Fruit fly (Drosophila melanogaster) Kc167 (cell line): Measurements from ENCODE around the gene CG15034.

Experiments
- Myc ChIP-seq: fragments of >200 bp; optimal IDR thresholded peaks from 2 replicates; lab custom pipeline; 2017; ENCODE audit warnings: missing external identifiers
- Sin3A ChIP-seq: fragments of >200 bp; optimal IDR thresholded peaks from 2 replicates; lab custom pipeline; 2018; ENCODE audit warnings: missing external identifiers
- h ChIP-seq: fragments of >200 bp; optimal IDR thresholded peaks from 3 replicates; lab custom pipeline; 2018; ENCODE audit warnings: missing external identifiers
- insv ChIP-seq: fragments of >200 bp; optimal IDR thresholded peaks from 3 replicates; lab custom pipeline; 2018; ENCODE audit warnings: missing external identifiers
- psq ChIP-seq: fragments of >200 bp; optimal IDR thresholded peaks from 2 replicates; lab custom pipeline; 2017; ENCODE audit warnings: missing external identifiers
- ttk ChIP-seq: sonication (Bioruptor generic); optimal IDR thresholded peaks from 2 replicates; lab custom pipeline; 2017; ENCODE audit warnings: missing external identifiers

Gene CG15034

dm6 chrX:7323649-7324511 is 23.4 kb downstream of the CG15034 start, which contains the start of the genes Atg5 and Dok:
TSS of gene Atg5 (minus strand) at chrX:7323770.
TSS of gene Dok (plus strand) at chrX:7324214.
- no peak for TF ChIP-seq Sin3A
- TF ChIP-seq h (lab: Kevin White, UChicago) = no peak
- TF ChIP-seq insv (lab: Kevin White, UChicago) = no peak
- no peak for TF ChIP-seq Myc (lab: Kevin White, UChicago)
- TF ChIP-seq ttk (lab: Kevin White, UChicago) = no peak
- no peak for TF ChIP-seq psq (lab: Kevin White, UChicago)

DNA sequence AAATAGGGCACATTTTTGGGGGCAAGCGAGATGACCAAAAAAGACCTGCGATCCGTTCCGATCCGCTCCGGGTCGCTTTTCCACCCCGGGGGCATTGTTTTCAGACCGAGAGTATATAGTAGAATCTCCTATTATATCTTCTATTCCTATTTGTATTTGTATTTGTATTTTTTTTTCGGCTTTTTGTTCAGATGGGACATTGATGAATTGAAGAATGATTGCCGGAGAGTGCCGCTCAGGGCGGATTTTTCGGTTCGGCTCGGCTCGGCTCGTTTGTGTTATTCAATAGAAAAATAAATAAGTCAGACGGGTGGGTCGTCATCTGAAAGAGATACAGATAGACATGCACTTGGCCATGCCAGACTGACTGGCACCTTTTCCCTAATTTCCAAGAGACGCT is 25.5 kb downstream of the CG15034 start:
- TF ChIP-seq Sin3A = no peak
- TF ChIP-seq h (lab: Kevin White, UChicago) = no peak
- no peak for TF ChIP-seq psq (lab: Kevin White, UChicago)
- no peak for TF ChIP-seq ttk (lab: Kevin White, UChicago)
- no peak for TF ChIP-seq Myc (lab: Kevin White, UChicago)
- no peak for TF ChIP-seq insv (lab: Kevin White, UChicago)

DNA sequence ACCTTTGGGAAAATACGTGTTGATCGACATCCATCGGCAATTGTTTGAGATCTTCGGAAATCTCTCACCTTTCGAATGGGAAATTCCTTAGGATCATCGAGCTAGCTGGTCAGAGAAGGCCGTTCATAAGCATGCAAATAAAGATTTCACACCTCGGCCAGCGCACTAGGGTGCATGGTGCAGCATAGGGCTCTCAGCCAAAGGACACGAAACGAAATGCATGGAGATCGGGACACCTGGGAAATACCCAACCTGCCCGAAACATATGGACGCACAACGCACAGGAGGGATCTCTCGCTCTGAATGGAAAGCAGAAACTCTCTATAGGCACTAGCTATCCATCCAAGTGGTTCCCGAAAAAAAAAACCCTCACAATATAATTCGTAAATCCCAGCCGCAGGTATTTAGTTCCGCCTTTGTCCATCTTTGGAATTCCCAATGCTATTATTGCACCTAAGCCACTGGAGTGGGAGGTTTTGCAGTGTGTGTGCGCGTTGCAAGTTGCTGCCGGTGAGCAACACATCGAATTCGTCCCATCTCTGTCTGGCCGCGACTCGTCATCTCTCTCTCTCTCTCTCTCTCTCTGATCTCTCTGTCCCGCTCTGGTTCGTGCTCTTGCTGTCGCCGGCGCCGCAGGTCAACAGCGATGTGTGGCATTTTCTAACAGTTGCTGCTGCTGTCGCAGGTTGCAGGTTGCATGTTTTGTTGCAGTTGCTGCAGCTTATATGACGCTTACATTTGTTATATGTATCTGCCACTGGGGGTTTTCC is 26.7 kb downstream of the CG15034 start:
- TF ChIP-seq psq (lab: Kevin White, UChicago) = no peak

DNA sequence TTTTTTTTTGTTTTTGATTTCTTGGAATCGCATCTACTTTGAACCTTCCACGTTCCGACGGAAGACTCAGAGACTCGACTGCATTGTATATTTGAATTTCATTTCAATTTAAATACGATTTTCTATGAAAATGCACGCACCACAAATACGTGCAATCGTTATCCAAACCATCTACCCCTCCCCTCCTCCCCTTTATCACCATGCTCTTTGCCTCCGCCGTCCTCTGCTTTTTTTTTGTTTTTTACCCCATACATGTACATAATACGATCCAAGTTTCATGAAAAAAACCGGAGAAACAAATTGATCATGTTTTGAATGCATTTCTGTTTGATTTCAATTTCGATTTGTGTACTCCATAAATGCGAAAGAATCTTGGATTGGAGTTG is 27.6 kb downstream of the CG15034 start:
- TF ChIP-seq ttk (lab: Kevin White, UChicago) (no peak), Sin3A (no peak), Myc (lab: Kevin White, UChicago) (no peak), insv (lab: Kevin White, UChicago) (no peak), psq (lab: Kevin White, UChicago) (no peak), h (lab: Kevin White, UChicago) (no peak)

dm6 chrX:7319053-7319702 is 28.1 kb downstream of the CG15034 start:
- TF ChIP-seq insv (lab: Kevin White, UChicago) (no peak), Sin3A (no peak), ttk (lab: Kevin White, UChicago) (no peak), psq (lab: Kevin White, UChicago) (no peak), h (lab: Kevin White, UChicago) (no peak), Myc (lab: Kevin White, UChicago) (no peak)

DNA sequence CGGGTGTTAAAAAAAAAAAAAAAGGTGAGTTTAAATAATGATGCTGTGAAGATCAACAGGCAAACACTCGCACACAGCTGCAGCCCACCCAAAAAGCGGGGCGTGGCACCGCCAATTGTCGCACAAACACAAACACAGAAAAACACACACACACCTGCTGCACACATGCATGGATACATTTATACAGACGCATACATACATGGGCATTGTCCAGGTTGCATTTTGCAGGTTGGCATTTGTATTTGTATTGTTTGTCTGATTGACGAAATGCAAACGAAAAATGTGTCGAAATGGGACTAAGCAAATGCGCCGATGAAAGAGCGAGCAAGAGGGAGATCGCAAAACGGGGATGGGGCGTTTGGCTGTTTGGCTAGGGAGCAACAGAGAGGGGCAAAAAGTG is 28.8 kb downstream of the CG15034 start:
- TF ChIP-seq ttk (lab: Kevin White, UChicago) (no peak), psq (lab: Kevin White, UChicago) (no peak), insv (lab: Kevin White, UChicago) (no peak), Myc (lab: Kevin White, UChicago) (no peak), h (lab: Kevin White, UChicago) (no peak), Sin3A (no peak)

- TF ChIP-seq h (lab: Kevin White, UChicago) (no peak), psq (lab: Kevin White, UChicago) (no peak), Myc (lab: Kevin White, UChicago) (no peak), ttk (lab: Kevin White, UChicago) (no peak), insv (lab: Kevin White, UChicago) (no peak), Sin3A (no peak)
Observed at dm6 chrX:7317214-7318210, 29.8 kb downstream of the CG15034 start.

- TF ChIP-seq ttk (lab: Kevin White, UChicago) (no peak), Myc (lab: Kevin White, UChicago) (no peak), Sin3A (no peak), psq (lab: Kevin White, UChicago) (no peak), h (lab: Kevin White, UChicago) (no peak), insv (lab: Kevin White, UChicago) (no peak)
Observed at dm6 chrX:7315925-7316650, 31.2 kb downstream of the CG15034 start.

- TF ChIP-seq ttk (lab: Kevin White, UChicago) (no peak), Myc (lab: Kevin White, UChicago) (no peak), psq (lab: Kevin White, UChicago) (no peak), Sin3A (no peak), h (lab: Kevin White, UChicago) (no peak), insv (lab: Kevin White, UChicago) (no peak)
Observed at dm6 chrX:7312406-7312805, 34.9 kb downstream of the CG15034 start.

DNA sequence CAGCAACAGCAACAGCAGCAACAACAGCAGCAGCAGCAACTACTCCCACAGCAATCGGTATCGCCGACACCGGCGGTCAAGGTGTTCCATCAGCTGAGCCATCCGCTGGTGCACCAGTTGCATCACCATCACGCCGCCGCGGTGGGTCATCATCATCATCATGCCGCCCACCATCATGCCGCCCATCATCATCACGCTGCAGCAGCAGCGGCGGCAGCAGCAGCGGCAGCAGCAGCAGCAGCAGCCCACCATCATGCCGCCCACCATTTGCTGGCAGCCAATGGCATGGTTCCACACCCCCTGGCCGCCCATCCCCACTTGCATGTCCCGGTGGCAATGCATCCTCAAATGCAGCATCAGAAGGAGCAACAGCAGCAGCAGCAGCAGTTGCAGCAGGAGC is 38.5 kb downstream of the CG15034 start:
- no peak for TF ChIP-seq Myc (lab: Kevin White, UChicago)
- TF ChIP-seq ttk (lab: Kevin White, UChicago) = no peak
- TF ChIP-seq h (lab: Kevin White, UChicago) = no peak
- no peak for TF ChIP-seq insv (lab: Kevin White, UChicago)
- no peak for TF ChIP-seq psq (lab: Kevin White, UChicago)
- no peak for TF ChIP-seq Sin3A
